Worm (Caenorhabditis elegans) whole organism, L4 larva: ENCODE results near the gene snf-6.

ENCODE experiments used
- aha-1 ChIP-seq: fragments of 150-350 bp; peaks from one replicate; lab custom pipeline; 2014; ENCODE audit warnings: missing biosample characterization, missing genetic modification characterization
- aly-2 ChIP-seq: sonication (generic microtip); optimal IDR thresholded peaks from 2 replicates; lab custom pipeline; 2018; ENCODE audit warnings: missing biosample characterization, missing genetic modification characterization
- ceh-44 ChIP-seq: fragments of 200-800 bp; sonication (Bioruptor generic); IDR thresholded peaks from 2 replicates; pipeline ENCODE4 v1.3.6; 2022; ENCODE audit warnings: missing genetic modification reagents, missing genetic modification characterization, missing compliant biosample characterization
- ces-1 ChIP-seq: fragments of 150-350 bp; sonication (generic microtip); optimal IDR thresholded peaks from 4 replicates; lab custom pipeline; 2014; ENCODE audit warnings: missing biosample characterization, missing genetic modification reagents, missing genetic modification characterization
- daf-19 ChIP-seq: fragments of 200-800 bp; sonication (Bioruptor generic); conservative IDR thresholded peaks from 2 replicates; pipeline ENCODE4 v1.3.6; 2022; ENCODE audit warnings: missing genetic modification characterization, missing compliant biosample characterization
- gei-8 ChIP-seq: fragments of 200-800 bp; sonication (Bioruptor generic); optimal IDR thresholded peaks from 2 replicates; lab custom pipeline; 2018; ENCODE audit warnings: mild to moderate bottlenecking, missing genetic modification characterization, missing compliant biosample characterization
- mep-1 ChIP-seq: fragments of 150-350 bp; sonication (generic microtip); optimal IDR thresholded peaks from 3 replicates; lab custom pipeline; 2014; ENCODE audit warnings: missing biosample characterization, missing genetic modification characterization
- nhr-10 ChIP-seq: fragments of 150-350 bp; optimal IDR thresholded peaks from 2 replicates; lab custom pipeline; 2014; ENCODE audit warnings: missing biosample characterization, missing genetic modification characterization
- nhr-76 ChIP-seq: fragments of 150-350 bp; optimal IDR thresholded peaks from 2 replicates; lab custom pipeline; 2014; ENCODE audit warnings: missing biosample characterization, missing genetic modification characterization
- nhr-77 ChIP-seq: fragments of 150-350 bp; optimal IDR thresholded peaks from 2 replicates; lab custom pipeline; 2014; ENCODE audit warnings: missing biosample characterization, missing genetic modification characterization
- skn-1 ChIP-seq: fragments of 150-350 bp; optimal IDR thresholded peaks from 2 replicates; lab custom pipeline; 2014; ENCODE audit warnings: missing biosample characterization, missing genetic modification characterization
- unc-39 ChIP-seq: sonication (generic microtip); optimal IDR thresholded peaks from 2 replicates; lab custom pipeline; 2017; ENCODE audit warnings: missing biosample characterization, missing genetic modification characterization
- unc-62 ChIP-seq, 3 experiments: fragments of 150-350 bp in 1 of 3; sonication (generic microtip); optimal IDR thresholded peaks in 2 of 3; peaks in 1 of 3; 1 replicate in 1 of 3; 2 replicates in 2 of 3; lab custom pipeline; 2014 to 2017; ENCODE audit warnings: missing biosample characterization in 3 of 3, missing genetic modification characterization in 3 of 3, missing genetic modification reagents in 3 of 3, missing genotype in 1 of 3
- zag-1 ChIP-seq: fragments of 150-350 bp; optimal IDR thresholded peaks from 2 replicates; lab custom pipeline; 2014; ENCODE audit warnings: missing biosample characterization, missing genetic modification characterization

ce11 chrIII:1495230-1495629, 37.4 kb downstream of the snf-6 start, which contains the start of gene Y82E9BR.19:
- TF ChIP-seq skn-1 (no peak), daf-19 (GFP tag; lab: Robert Waterston, UW) (no peak), gei-8 (GFP tag; lab: Kevin White, UChicago) (no peak), nhr-76 (tag; lab: Kevin White, UChicago) (no peak), unc-39 (tag; lab: Kevin White, UChicago) (no peak), mep-1 (tag; lab: Kevin White, UChicago) (no peak), nhr-77 (no peak), unc-62 (GFP tag; optimal IDR thresholded peaks at IDR 0.05 in 1 of 2; lab: Kevin White, UChicago) (no peak), unc-62 (tag; optimal IDR thresholded peaks at IDR 0.05; lab: Kevin White, UChicago) (no peak), aha-1 (tag; lab: Kevin White, UChicago) (peak; percentile 73), aly-2 (no peak), nhr-10 (tag; lab: Kevin White, UChicago) (no peak), zag-1 (no peak), ceh-44 (GFP tag; lab: Robert Waterston, UW) (no peak), ces-1 (GFP tag; lab: Kevin White, UChicago) (no peak)
